Worm (Caenorhabditis elegans) whole organism, L2 larva: ENCODE data around the gene tir-1.

Experiments used
- R02D3.7 ChIP-seq: fragments of 150-350 bp; optimal IDR thresholded peaks from 2 replicates; lab custom pipeline; 2014; ENCODE audit warnings: missing biosample characterization, missing genetic modification characterization
- ZK546.5 ChIP-seq: sonication (generic microtip); optimal IDR thresholded peaks from 2 replicates; lab custom pipeline; 2017; ENCODE audit warnings: missing biosample characterization, missing genetic modification characterization
- blmp-1 ChIP-seq: sonication (generic microtip); optimal IDR thresholded peaks from 2 replicates; lab custom pipeline; 2017; ENCODE audit warnings: missing genetic modification characterization, mild to moderate bottlenecking, missing compliant biosample characterization, antibody characterized with exemption, moderate library complexity; ENCODE audit not compliant: insufficient read depth
- fos-1 ChIP-seq: fragments of 150-350 bp; optimal IDR thresholded peaks from 2 replicates; lab custom pipeline; 2014; ENCODE audit warnings: missing biosample characterization, missing genetic modification characterization
- unc-62 ChIP-seq: fragments of 150-350 bp; optimal IDR thresholded peaks from 2 replicates; lab custom pipeline; 2014; ENCODE audit warnings: missing biosample characterization, missing genetic modification reagents, missing genetic modification characterization
- ztf-11 ChIP-seq: sonication (generic microtip); optimal IDR thresholded peaks from 2 replicates; lab custom pipeline; 2017; ENCODE audit warnings: missing biosample characterization, missing genetic modification characterization

DNA sequence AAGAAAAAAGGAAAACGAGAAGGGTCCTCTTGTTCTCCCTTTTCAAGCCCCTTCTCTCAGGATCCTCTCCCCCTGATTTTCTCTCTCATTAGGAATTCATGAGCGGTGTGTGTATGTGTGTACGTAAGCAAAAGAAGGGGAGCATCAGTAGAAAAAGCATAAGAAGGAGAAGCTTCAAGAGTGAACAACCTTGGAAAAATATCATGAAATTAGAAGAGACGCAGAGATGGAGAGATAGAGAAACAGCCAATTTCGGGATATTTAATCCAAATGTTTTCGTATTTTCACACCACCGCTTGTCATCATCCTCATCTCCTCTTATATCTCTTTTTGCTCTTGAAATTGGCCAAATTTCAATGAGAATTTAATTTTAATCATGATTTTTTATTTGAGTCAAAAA, 18.3 kb downstream of the tir-1 start:
- TF ChIP-seq ZK546.5 (tag; lab: Kevin White, UChicago): no peak
- no peak for TF ChIP-seq ztf-11 (tag; lab: Kevin White, UChicago)
- no peak for TF ChIP-seq blmp-1 (tag; lab: Kevin White, UChicago)
- no peak for TF ChIP-seq unc-62 (GFP tag; lab: Kevin White, UChicago)
- no peak for TF ChIP-seq R02D3.7 (tag; lab: Kevin White, UChicago)
- no peak for TF ChIP-seq fos-1 (tag; lab: Kevin White, UChicago)
